Worm (Caenorhabditis elegans): ENCODE data around the gene T10G3.1.

DNA sequence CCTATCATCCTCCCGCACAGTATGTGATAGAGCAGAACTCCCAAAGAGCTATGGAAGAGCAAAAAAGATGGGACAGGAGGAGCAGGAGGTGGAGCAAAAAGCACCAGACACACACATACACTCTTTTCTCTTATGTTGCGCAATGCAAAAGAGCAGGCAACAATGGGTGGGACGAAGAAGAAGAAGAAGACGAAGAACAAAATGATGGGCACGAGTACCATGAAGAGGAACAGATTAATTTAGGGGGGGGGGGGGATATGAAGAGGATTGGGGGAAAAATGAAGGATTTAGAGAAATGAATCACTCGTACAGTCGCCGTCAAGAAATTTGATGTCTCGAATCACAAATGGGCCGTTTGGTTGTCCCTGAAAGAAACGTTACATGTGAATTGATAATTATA, 38.1 kb upstream of the T10G3.1 start, which contains the start of gene avr-15:
- TF ChIP-seq C17E4.6 (GFP tag; IDR thresholded peaks at IDR 0.05) (no peak), hlh-26 (GFP tag; conservative IDR thresholded peaks at IDR 0.05) (no peak), lin-35 (GFP tag; optimal IDR thresholded peaks at IDR 0.05) (no peak), attf-5 (GFP tag; optimal IDR thresholded peaks at IDR 0.05) (no peak), atf-7 (tag; optimal IDR thresholded peaks at IDR 0.05) (no peak), snpc-4 (GFP tag; optimal IDR thresholded peaks at IDR 0.05) (no peak), snpc-4 (tag; optimal IDR thresholded peaks at IDR 0.05) (no peak), Y53F4B.3 (GFP tag; IDR thresholded peaks at IDR 0.05) (no peak), chd-7 (tag; optimal IDR thresholded peaks at IDR 0.05) (no peak), unc-62 (GFP tag; optimal IDR thresholded peaks at IDR 0.05) (no peak), sptf-2 (GFP tag; optimal IDR thresholded peaks at IDR 0.05) (no peak), mes-4 (tag; optimal IDR thresholded peaks at IDR 0.05) (no peak)

Data from whole organism, young adult.